Fruit fly (Drosophila melanogaster): Measurements from ENCODE around the gene Srg1.
A peak's percentile ranks its signal among the peaks of the same experiment; 100 is the strongest.

dm6 chr3R:24875939-24876842 lies 11.7 kb upstream of the Srg1 start, which contains the start of gene CG3744:
- TF ChIP-seq Oli (tag; optimal IDR thresholded peaks at IDR 0.05) (peak; percentile 84), gce (GFP tag; IDR thresholded peaks at IDR 0.05) (peak; percentile 87), zen2 (GFP tag; IDR thresholded peaks at IDR 0.05; ENCODE audit: partially characterized antibody) (peak; percentile 93), CG10543 (GFP tag; optimal IDR thresholded peaks at IDR 0.05) (peak; percentile 93), h (optimal IDR thresholded peaks at IDR 0.05) (no peak), slou (GFP tag; optimal IDR thresholded peaks at IDR 0.05) (peak; percentile 85), hbn (GFP tag; IDR thresholded peaks at IDR 0.05; ENCODE audit: partially characterized antibody) (peak; percentile 97)

Data from whole organism, embryonic.